Worm (Caenorhabditis elegans) whole organism, L3 larva: Measurements from ENCODE around the gene molo-1.

Experiments
- R02D3.7 ChIP-seq: fragments of 150-350 bp; optimal IDR thresholded peaks from 2 replicates; lab custom pipeline; 2014; ENCODE audit warnings: missing biosample characterization, missing genetic modification characterization
- ZK546.5 ChIP-seq: sonication (generic microtip); optimal IDR thresholded peaks from 2 replicates; lab custom pipeline; 2017; ENCODE audit warnings: missing biosample characterization, missing genetic modification characterization
- aly-2 ChIP-seq: fragments of 150-350 bp; optimal IDR thresholded peaks from 2 replicates; lab custom pipeline; 2014; ENCODE audit warnings: missing biosample characterization, missing genetic modification characterization
- ama-1 ChIP-seq: fragments of 150-350 bp; optimal IDR thresholded peaks from 2 replicates; lab custom pipeline; 2018
- ceh-16 ChIP-seq: sonication (generic microtip); optimal IDR thresholded peaks from 2 replicates; lab custom pipeline; 2017; ENCODE audit warnings: missing biosample characterization, missing genetic modification characterization
- ceh-28 ChIP-seq: fragments of 150-350 bp; optimal IDR thresholded peaks from 2 replicates; lab custom pipeline; 2014; ENCODE audit warnings: missing biosample characterization, missing genetic modification reagents, missing genetic modification characterization
- ceh-82 ChIP-seq: fragments of 150-350 bp; optimal IDR thresholded peaks from 2 replicates; lab custom pipeline; 2014; ENCODE audit warnings: missing biosample characterization, missing genetic modification characterization
- ceh-9 ChIP-seq: sonication (generic microtip); optimal IDR thresholded peaks from 2 replicates; lab custom pipeline; 2018; ENCODE audit warnings: missing biosample characterization, missing genetic modification characterization
- daf-12 ChIP-seq: fragments of 150-350 bp; optimal IDR thresholded peaks from 2 replicates; lab custom pipeline; 2014; ENCODE audit warnings: missing biosample characterization, missing genetic modification reagents, missing genetic modification characterization
- egl-27 ChIP-seq: sonication (generic microtip); optimal IDR thresholded peaks from 4 replicates; lab custom pipeline; 2017; ENCODE audit warnings: missing biosample characterization, missing genetic modification reagents, missing genetic modification characterization
- egl-5 ChIP-seq: fragments of 150-350 bp; optimal IDR thresholded peaks from 2 replicates; lab custom pipeline; 2017; ENCODE audit warnings: missing biosample characterization, missing genetic modification reagents, missing genetic modification characterization, inconsistent platforms
- elt-1 ChIP-seq: fragments of 150-350 bp; optimal IDR thresholded peaks from 2 replicates; lab custom pipeline; 2014; ENCODE audit warnings: missing biosample characterization, missing genetic modification characterization
- elt-2 ChIP-seq: sonication (generic microtip); optimal IDR thresholded peaks from 2 replicates; lab custom pipeline; 2016; ENCODE audit warnings: missing genetic modification reagents, mild to moderate bottlenecking, missing genetic modification characterization, missing compliant biosample characterization
- elt-3 ChIP-seq, 3 experiments: fragments of 150-350 bp in 1 of 3; sonication (generic microtip) in 2 of 3; optimal IDR thresholded peaks; 2 replicates in 2 of 3; 4 replicates in 1 of 3; lab custom pipeline; 2014 to 2017; ENCODE audit warnings: missing biosample characterization in 3 of 3, missing genetic modification characterization in 3 of 3
- eor-1 ChIP-seq, 2 experiments: fragments of 150-350 bp; optimal IDR thresholded peaks; 2 replicates each; lab custom pipeline; 2014 to 2018; ENCODE audit warnings: missing biosample characterization in 2 of 2, missing genetic modification characterization in 2 of 2
- fkh-10 ChIP-seq: sonication (generic microtip); optimal IDR thresholded peaks from 2 replicates; lab custom pipeline; 2017; ENCODE audit warnings: missing biosample characterization, missing genetic modification reagents, missing genetic modification characterization
- fkh-2 ChIP-seq: fragments of 150-350 bp; optimal IDR thresholded peaks from 2 replicates; lab custom pipeline; 2014; ENCODE audit warnings: missing biosample characterization, missing genetic modification reagents, missing genetic modification characterization
- fos-1 ChIP-seq: fragments of 150-350 bp; optimal IDR thresholded peaks from 2 replicates; lab custom pipeline; 2014; ENCODE audit warnings: missing biosample characterization, missing genetic modification characterization
- hmg-11 ChIP-seq: sonication (generic microtip); optimal IDR thresholded peaks from 2 replicates; lab custom pipeline; 2016; ENCODE audit warnings: missing genetic modification characterization, missing compliant biosample characterization
- jun-1 ChIP-seq: fragments of 150-350 bp; optimal IDR thresholded peaks from 2 replicates; lab custom pipeline; 2014; ENCODE audit warnings: missing biosample characterization, missing genetic modification reagents, missing genetic modification characterization
- lin-15B ChIP-seq: fragments of 150-350 bp; optimal IDR thresholded peaks from 2 replicates; lab custom pipeline; 2014; ENCODE audit warnings: missing biosample characterization, missing genetic modification characterization
- lin-39 ChIP-seq: fragments of 150-350 bp; optimal IDR thresholded peaks from 2 replicates; lab custom pipeline; 2018; ENCODE audit warnings: missing biosample characterization, missing genetic modification reagents, missing genetic modification characterization
- lsy-12 ChIP-seq: sonication (generic microtip); optimal IDR thresholded peaks from 2 replicates; lab custom pipeline; 2016; ENCODE audit warnings: mild to moderate bottlenecking, missing genetic modification characterization, missing compliant biosample characterization
- mdl-1 ChIP-seq: fragments of 150-350 bp; optimal IDR thresholded peaks from 2 replicates; lab custom pipeline; 2014; ENCODE audit warnings: missing biosample characterization, missing genetic modification characterization
- mml-1 ChIP-seq: fragments of 150-350 bp; sonication (generic microtip); optimal IDR thresholded peaks from 3 replicates; lab custom pipeline; 2014; ENCODE audit warnings: missing biosample characterization, missing genetic modification characterization
- nfya-1 ChIP-seq: sonication (generic microtip); optimal IDR thresholded peaks from 2 replicates; lab custom pipeline; 2017; ENCODE audit warnings: missing genetic modification characterization, mild to moderate bottlenecking, missing compliant biosample characterization, antibody characterized with exemption, moderate library complexity; ENCODE audit not compliant: insufficient read depth
- nhr-11 ChIP-seq: fragments of 150-350 bp; optimal IDR thresholded peaks from 2 replicates; lab custom pipeline; 2014; ENCODE audit warnings: missing biosample characterization, missing genetic modification characterization
- nhr-12 ChIP-seq: fragments of 150-350 bp; optimal IDR thresholded peaks from 2 replicates; lab custom pipeline; 2014; ENCODE audit warnings: missing biosample characterization, missing genetic modification characterization
- nhr-23 ChIP-seq: fragments of 150-350 bp; optimal IDR thresholded peaks from 2 replicates; lab custom pipeline; 2014; ENCODE audit warnings: missing biosample characterization, missing genetic modification reagents, missing genetic modification characterization
- nhr-237 ChIP-seq: fragments of 150-350 bp; optimal IDR thresholded peaks from 2 replicates; lab custom pipeline; 2014; ENCODE audit warnings: missing biosample characterization, missing genetic modification characterization
- nhr-25 ChIP-seq: sonication (generic microtip); optimal IDR thresholded peaks from 2 replicates; lab custom pipeline; 2017; ENCODE audit warnings: missing biosample characterization, missing genetic modification characterization
- nhr-28 ChIP-seq: fragments of 150-350 bp; optimal IDR thresholded peaks from 2 replicates; lab custom pipeline; 2014; ENCODE audit warnings: missing biosample characterization, missing genetic modification characterization
- nhr-43 ChIP-seq: sonication (generic microtip); optimal IDR thresholded peaks from 2 replicates; lab custom pipeline; 2016; ENCODE audit warnings: mild to moderate bottlenecking, missing genetic modification characterization, missing compliant biosample characterization; ENCODE audit not compliant: poor library complexity, severe bottlenecking
- nhr-67 ChIP-seq: fragments of 150-350 bp; optimal IDR thresholded peaks from 2 replicates; lab custom pipeline; 2014; ENCODE audit warnings: missing biosample characterization, missing genetic modification characterization
- nhr-76 ChIP-seq: fragments of 150-350 bp; sonication (generic microtip); optimal IDR thresholded peaks from 5 replicates; lab custom pipeline; 2014; ENCODE audit warnings: missing biosample characterization, missing genetic modification characterization
- nhr-77 ChIP-seq: fragments of 150-350 bp; optimal IDR thresholded peaks from 2 replicates; lab custom pipeline; 2014; ENCODE audit warnings: missing biosample characterization, missing genetic modification characterization
- pha-4 ChIP-seq: fragments of 150-350 bp; optimal IDR thresholded peaks from 2 replicates; lab custom pipeline; 2014; ENCODE audit warnings: missing biosample characterization, missing genetic modification reagents, missing genetic modification characterization
- pqm-1 ChIP-seq: fragments of 150-350 bp; optimal IDR thresholded peaks from 2 replicates; lab custom pipeline; 2017; ENCODE audit warnings: missing biosample characterization, missing genetic modification characterization, inconsistent platforms
- sea-2 ChIP-seq: fragments of 150-350 bp; sonication (generic microtip); optimal IDR thresholded peaks from 4 replicates; lab custom pipeline; 2014; ENCODE audit warnings: missing biosample characterization, missing genetic modification reagents, missing genetic modification characterization
- skn-1 ChIP-seq: fragments of 150-350 bp; optimal IDR thresholded peaks from 2 replicates; lab custom pipeline; 2014; ENCODE audit warnings: missing biosample characterization, missing genetic modification characterization
- snpc-4 ChIP-seq: fragments of 150-350 bp; optimal IDR thresholded peaks from 2 replicates; lab custom pipeline; 2014; ENCODE audit warnings: missing biosample characterization, missing genetic modification characterization
- tbx-2 ChIP-seq: sonication (generic microtip); optimal IDR thresholded peaks from 2 replicates; lab custom pipeline; 2016; ENCODE audit warnings: mild to moderate bottlenecking, missing genetic modification characterization, missing compliant biosample characterization
- unc-39 ChIP-seq: sonication (generic microtip); optimal IDR thresholded peaks from 4 replicates; lab custom pipeline; 2017; ENCODE audit warnings: missing biosample characterization, missing genetic modification characterization
- unc-62 ChIP-seq: fragments of 150-350 bp; sonication (generic microtip); optimal IDR thresholded peaks from 4 replicates; lab custom pipeline; 2014; ENCODE audit warnings: missing biosample characterization, missing genetic modification reagents, missing genetic modification characterization
- zag-1 ChIP-seq: fragments of 150-350 bp; optimal IDR thresholded peaks from 2 replicates; lab custom pipeline; 2014; ENCODE audit warnings: missing biosample characterization, missing genetic modification characterization
- ztf-11 ChIP-seq: fragments of 150-350 bp; optimal IDR thresholded peaks from 2 replicates; lab custom pipeline; 2014; ENCODE audit warnings: missing biosample characterization, missing genetic modification characterization
- ztf-4 ChIP-seq: fragments of 150-350 bp; optimal IDR thresholded peaks from 2 replicates; lab custom pipeline; 2014; ENCODE audit warnings: missing biosample characterization, missing genetic modification characterization

Gene molo-1

ce11 chrIII:5554884-5555500 lies 18.8 kb upstream of the molo-1 start, which contains the start of the genes nmad-1 and hach-1:
nmad-1 (minus strand) TSS chrIII:5554934.
hach-1 (plus strand) TSS chrIII:5555450.
- TF ChIP-seq elt-1 (peak; percentile 16), unc-39 (tag; lab: Kevin White, UChicago) (no peak), zag-1 (tag; lab: Kevin White, UChicago) (no peak), nhr-11 (tag; lab: Kevin White, UChicago) (no peak), nhr-12 (tag; lab: Kevin White, UChicago) (no peak), snpc-4 (tag; lab: Kevin White, UChicago) (peak; percentile 63), nfya-1 (tag; lab: Kevin White, UChicago) (peak; percentile 68), mdl-1 (tag; lab: Kevin White, UChicago) (no peak), eor-1 (tag; optimal IDR thresholded peaks at IDR 0.05; lab: Kevin White, UChicago) (no peak), pha-4 (tag; lab: Kevin White, UChicago) (peak; percentile 60), ztf-4 (tag; lab: Kevin White, UChicago) (no peak), lin-39 (tag; lab: Kevin White, UChicago) (peak; percentile 59), ceh-9 (tag; lab: Kevin White, UChicago) (no peak), egl-27 (tag; lab: Kevin White, UChicago) (no peak), fkh-2 (tag; lab: Kevin White, UChicago) (no peak), ceh-82 (tag; lab: Kevin White, UChicago) (peak; percentile 15), ZK546.5 (tag; lab: Kevin White, UChicago) (no peak), nhr-67 (tag; lab: Kevin White, UChicago) (peak; percentile 64), hmg-11 (peak; percentile 94), elt-2 (tag; lab: Kevin White, UChicago) (peak; percentile 49), egl-5 (tag; lab: Kevin White, UChicago) (peak; percentile 67), nhr-28 (tag; lab: Kevin White, UChicago) (no peak), nhr-23 (tag; lab: Kevin White, UChicago) (peak; percentile 77), aly-2 (no peak), ceh-16 (tag; lab: Kevin White, UChicago) (no peak), tbx-2 (peak; percentile 30), nhr-237 (tag; lab: Kevin White, UChicago) (no peak), unc-62 (GFP tag; lab: Kevin White, UChicago) (no peak), nhr-43 (tag; lab: Kevin White, UChicago) (peak; percentile 94), pqm-1 (tag; lab: Kevin White, UChicago) (no peak), ztf-11 (tag; lab: Kevin White, UChicago) (no peak), nhr-25 (tag; lab: Kevin White, UChicago) (no peak), ama-1 (lab: Kevin White, UChicago) (no peak), nhr-77 (tag; lab: Kevin White, UChicago) (no peak), nhr-76 (tag; lab: Kevin White, UChicago) (no peak), elt-3 (tag; optimal IDR thresholded peaks at IDR 0.05; lab: Kevin White, UChicago) (no peak), lsy-12 (peak; percentile 63), lin-15B (tag; lab: Kevin White, UChicago) (peak; percentile 70), sea-2 (GFP tag; lab: Kevin White, UChicago) (no peak), R02D3.7 (peak; percentile 63), jun-1 (tag; lab: Kevin White, UChicago) (no peak), daf-12 (tag; lab: Kevin White, UChicago) (no peak), ceh-28 (tag; lab: Kevin White, UChicago) (peak; percentile 60), fos-1 (tag; lab: Kevin White, UChicago) (no peak), mml-1 (no peak), fkh-10 (no peak), skn-1 (no peak)
- TF ChIP-seq, all 47 proteins: peak for 17
